Worm (Caenorhabditis elegans) whole organism, midembryonic: Measurements from ENCODE around the gene ins-22.

Source experiments
- T22C8.4 ChIP-seq: fragments of 200-800 bp; sonication (Bioruptor generic); IDR thresholded peaks from 2 replicates; pipeline ENCODE4 v1.3.6; 2022; ENCODE audit warnings: missing genetic modification characterization, missing compliant biosample characterization
- flt-1 ChIP-seq: fragments of 200-800 bp; sonication (Bioruptor generic); IDR thresholded peaks from 2 replicates; pipeline ENCODE4 v1.3.6; 2022; ENCODE audit warnings: missing genetic modification characterization, missing compliant biosample characterization
- klf-2 ChIP-seq: fragments of 200-800 bp; sonication (Bioruptor generic); conservative IDR thresholded peaks from 2 replicates; pipeline ENCODE4 v1.3.6; 2022; ENCODE audit warnings: missing genetic modification reagents, missing genetic modification characterization, missing compliant biosample characterization
- med-1 ChIP-seq: sonication (generic microtip); optimal IDR thresholded peaks from 2 replicates; lab custom pipeline; 2017; ENCODE audit warnings: missing genetic modification characterization, mild to moderate bottlenecking, missing compliant biosample characterization, antibody characterized with exemption, missing genetic modification reagents; ENCODE audit not compliant: insufficient read depth
- ref-1 ChIP-seq: fragments of 200-800 bp; sonication (Bioruptor generic); conservative IDR thresholded peaks from 2 replicates; pipeline ENCODE4 v1.3.6; 2022; ENCODE audit warnings: missing genetic modification reagents, missing genetic modification characterization, missing compliant biosample characterization
- ztf-23 ChIP-seq: fragments of 200-800 bp; sonication (Bioruptor generic); IDR thresholded peaks from 2 replicates; pipeline ENCODE4 v1.3.6; 2022; ENCODE audit warnings: missing genetic modification reagents, missing genetic modification characterization, missing compliant biosample characterization
- ztf-29 ChIP-seq: fragments of 200-800 bp; sonication (Bioruptor generic); IDR thresholded peaks from 2 replicates; pipeline ENCODE4 v1.3.6; 2022; ENCODE audit warnings: missing genetic modification reagents, missing genetic modification characterization, missing compliant biosample characterization

DNA sequence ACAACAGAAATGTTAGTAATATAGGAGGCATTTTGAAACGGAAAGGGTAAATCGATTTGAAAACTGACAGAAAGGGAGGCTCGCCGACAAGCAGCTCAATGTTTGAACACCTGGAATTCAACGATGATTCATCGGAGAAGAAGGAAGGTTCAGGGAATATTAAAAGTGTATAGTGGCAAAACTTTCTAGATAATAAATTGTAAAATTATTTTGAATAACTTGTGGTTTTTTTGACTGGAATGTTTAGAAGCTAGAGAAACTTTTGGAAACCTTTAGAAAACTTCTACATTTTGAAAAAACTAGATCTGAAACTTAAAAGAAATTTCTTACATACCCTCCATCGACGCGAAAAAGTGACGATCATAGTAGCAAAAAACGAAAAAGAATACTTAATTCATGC is 28.2 kb upstream of the ins-22 start, which contains the start of gene pqn-8:
- TF ChIP-seq ztf-29 (GFP tag; lab: Robert Waterston, UW): no peak
- no peak for TF ChIP-seq flt-1 (GFP tag; lab: Robert Waterston, UW)
- no peak for TF ChIP-seq ref-1 (GFP tag; lab: Robert Waterston, UW)
- TF ChIP-seq ztf-23 (GFP tag; lab: Robert Waterston, UW): no peak
- TF ChIP-seq med-1: no peak
- no peak for TF ChIP-seq T22C8.4 (GFP tag; lab: Robert Waterston, UW)
- no peak for TF ChIP-seq klf-2 (GFP tag; lab: Robert Waterston, UW)
